Fruit fly (Drosophila melanogaster) whole organism, prepupa: ENCODE measurements around the gene CG33669.

ENCODE experiments used
- Blimp-1 ChIP-seq: fragments of 200-800 bp; sonication (Bioruptor generic); optimal IDR thresholded peaks from 3 replicates; lab custom pipeline; 2017; ENCODE audit warnings: missing biosample characterization, missing genetic modification characterization, mild to moderate bottlenecking, moderate library complexity, missing genetic modification reagents
- CG10669 ChIP-seq: fragments of 200-800 bp; sonication (Bioruptor generic); optimal IDR thresholded peaks from 3 replicates; lab custom pipeline; 2018; ENCODE audit warnings: missing biosample characterization, mild to moderate bottlenecking, missing genetic modification characterization, moderate library complexity
- CG11902 ChIP-seq: fragments of 200-800 bp; sonication (Bioruptor generic); optimal IDR thresholded peaks from 3 replicates; lab custom pipeline; 2016; ENCODE audit warnings: missing biosample characterization, missing genetic modification characterization
- CG16779 ChIP-seq: fragments of 200-800 bp; sonication (Bioruptor generic); optimal IDR thresholded peaks from 3 replicates; lab custom pipeline; 2017; ENCODE audit warnings: missing biosample characterization, mild to moderate bottlenecking, missing genetic modification characterization
- CG34406 ChIP-seq: fragments of 200-800 bp; sonication (Bioruptor generic); optimal IDR thresholded peaks from 3 replicates; lab custom pipeline; 2016; ENCODE audit warnings: missing biosample characterization, missing genetic modification characterization
- CG6792 ChIP-seq: fragments of 200-800 bp; sonication (Bioruptor generic); optimal IDR thresholded peaks from 3 replicates; lab custom pipeline; 2016; ENCODE audit warnings: missing biosample characterization, missing genetic modification characterization
- Lpt ChIP-seq: fragments of 200-800 bp; sonication (Bioruptor generic); optimal IDR thresholded peaks from 3 replicates; lab custom pipeline; 2016; ENCODE audit warnings: missing biosample characterization, missing genetic modification characterization
- achi ChIP-seq: fragments of 200-800 bp; sonication (Bioruptor generic); optimal IDR thresholded peaks from 3 replicates; lab custom pipeline; 2016; ENCODE audit warnings: missing biosample characterization, missing genetic modification characterization
- cyc ChIP-seq: fragments of 200-800 bp; sonication (Bioruptor generic); optimal IDR thresholded peaks from 3 replicates; lab custom pipeline; 2016; ENCODE audit warnings: missing biosample characterization, missing genetic modification characterization
- fkh ChIP-seq: fragments of 200-800 bp; sonication (Bioruptor generic); optimal IDR thresholded peaks from 3 replicates; lab custom pipeline; 2017; ENCODE audit warnings: missing biosample characterization, mild to moderate bottlenecking, missing genetic modification characterization, moderate library complexity
- salr ChIP-seq, 2 experiments: fragments of 200-800 bp; sonication (Bioruptor generic); optimal IDR thresholded peaks; 3 replicates each; lab custom pipeline; 2016 to 2018; ENCODE audit warnings: missing biosample characterization in 2 of 2, missing genetic modification characterization in 2 of 2, mild to moderate bottlenecking in 1 of 2
- ss ChIP-seq, 2 experiments: fragments of 200-800 bp; sonication (Bioruptor generic); optimal IDR thresholded peaks; 2 replicates in 1 of 2; 3 replicates in 1 of 2; lab custom pipeline; 2017 to 2018; ENCODE audit warnings: mild to moderate bottlenecking in 2 of 2, missing biosample characterization in 2 of 2, missing genetic modification characterization in 2 of 2, moderate library complexity in 1 of 2

dm6 chrX:6354163-6354562, 45.7 kb downstream of the CG33669 start:
- TF ChIP-seq fkh (GFP tag; lab: Kevin White, UChicago) (no peak), Lpt (GFP tag; lab: Kevin White, UChicago) (no peak), CG16779 (tag; lab: Kevin White, UChicago) (no peak), ss (GFP tag; optimal IDR thresholded peaks at IDR 0.05; lab: Kevin White, UChicago) (no peak), CG11902 (GFP tag; lab: Kevin White, UChicago) (no peak), achi (GFP tag; lab: Kevin White, UChicago) (no peak), CG6792 (GFP tag; lab: Kevin White, UChicago) (no peak), CG10669 (GFP tag; lab: Kevin White, UChicago) (no peak), cyc (GFP tag; lab: Kevin White, UChicago) (no peak), salr (GFP tag; optimal IDR thresholded peaks at IDR 0.05; lab: Kevin White, UChicago) (no peak), CG34406 (GFP tag; lab: Kevin White, UChicago) (no peak), Blimp-1 (GFP tag; lab: Kevin White, UChicago) (no peak)
